Worm (Caenorhabditis elegans) whole organism, L4 larva: ENCODE data around the gene enri-1.

ENCODE experiments used
- D1046.2 ChIP-seq: fragments of 200-800 bp; sonication (Bioruptor generic); IDR thresholded peaks from 2 replicates; pipeline ENCODE4 v1.3.6; 2022; ENCODE audit warnings: missing genetic modification characterization, missing compliant biosample characterization
- F49E8.2 ChIP-seq: sonication (generic microtip); optimal IDR thresholded peaks from 2 replicates; lab custom pipeline; 2016; ENCODE audit warnings: missing compliant biosample characterization, mild to moderate bottlenecking, missing genetic modification characterization, borderline replicate concordance
- R02D3.7 ChIP-seq: fragments of 150-350 bp; sonication (generic microtip); optimal IDR thresholded peaks from 3 replicates; lab custom pipeline; 2014; ENCODE audit warnings: missing biosample characterization, missing genetic modification characterization
- T20F7.1 ChIP-seq: fragments of 200-800 bp; sonication (Bioruptor generic); optimal IDR thresholded peaks from 2 replicates; lab custom pipeline; 2018; ENCODE audit warnings: mild to moderate bottlenecking, missing genetic modification characterization, missing compliant biosample characterization
- T26A8.4 ChIP-seq: fragments of 200-800 bp; sonication (Bioruptor generic); IDR thresholded peaks from 2 replicates; pipeline ENCODE4 v1.3.6; 2022; ENCODE audit warnings: missing genetic modification characterization, missing compliant biosample characterization
- Y105C5A.15 ChIP-seq: fragments of 200-800 bp; sonication (Bioruptor generic); IDR thresholded peaks from 2 replicates; pipeline ENCODE4 v1.3.6; 2022; ENCODE audit warnings: missing genetic modification characterization, missing compliant biosample characterization
- Y48G9A.11 ChIP-seq: fragments of 200-800 bp; sonication (Bioruptor generic); IDR thresholded peaks from 2 replicates; pipeline ENCODE4 v1.3.6; 2022; ENCODE audit warnings: missing genetic modification reagents, missing genetic modification characterization, missing compliant biosample characterization
- Y5F2A.4 ChIP-seq: fragments of 200-800 bp; sonication (Bioruptor generic); optimal IDR thresholded peaks from 2 replicates; lab custom pipeline; 2018; ENCODE audit warnings: mild to moderate bottlenecking, missing genetic modification characterization, missing compliant biosample characterization
- Y75B8A.6 ChIP-seq: fragments of 200-800 bp; sonication (Bioruptor generic); IDR thresholded peaks from 2 replicates; pipeline ENCODE4 v1.3.6; 2022; ENCODE audit warnings: missing genetic modification reagents, missing genetic modification characterization, missing compliant biosample characterization
- aly-2 ChIP-seq: sonication (generic microtip); optimal IDR thresholded peaks from 2 replicates; lab custom pipeline; 2018; ENCODE audit warnings: missing biosample characterization, missing genetic modification characterization
- ama-1 ChIP-seq: fragments of 150-350 bp; optimal IDR thresholded peaks from 2 replicates; lab custom pipeline; 2014; ENCODE audit warnings: inconsistent platforms, mixed read lengths
- arid-1 ChIP-seq: fragments of 200-800 bp; sonication (Bioruptor generic); conservative IDR thresholded peaks from 2 replicates; pipeline ENCODE4 v1.3.6; 2022; ENCODE audit warnings: missing genetic modification reagents, missing genetic modification characterization, missing compliant biosample characterization
- attf-4 ChIP-seq: sonication (generic microtip); optimal IDR thresholded peaks from 3 replicates; lab custom pipeline; 2017; ENCODE audit warnings: missing biosample characterization, missing genetic modification characterization
- ceh-20 ChIP-seq: fragments of 200-800 bp; sonication (Bioruptor generic); IDR thresholded peaks from 2 replicates; pipeline ENCODE4 v1.3.6; 2022; ENCODE audit warnings: missing genetic modification reagents, missing genetic modification characterization, missing compliant biosample characterization
- ceh-44 ChIP-seq: fragments of 200-800 bp; sonication (Bioruptor generic); IDR thresholded peaks from 2 replicates; pipeline ENCODE4 v1.3.6; 2022; ENCODE audit warnings: missing genetic modification reagents, missing genetic modification characterization, missing compliant biosample characterization
- ceh-62 ChIP-seq: sonication (generic microtip); optimal IDR thresholded peaks from 2 replicates; lab custom pipeline; 2017; ENCODE audit warnings: missing biosample characterization, missing genetic modification characterization
- ceh-82 ChIP-seq: sonication (generic microtip); optimal IDR thresholded peaks from 2 replicates; lab custom pipeline; 2017; ENCODE audit warnings: missing biosample characterization, missing genetic modification characterization
- ces-1 ChIP-seq: fragments of 150-350 bp; sonication (generic microtip); optimal IDR thresholded peaks from 4 replicates; lab custom pipeline; 2014; ENCODE audit warnings: missing biosample characterization, missing genetic modification reagents, missing genetic modification characterization
- daf-8 ChIP-seq: fragments of 200-800 bp; sonication (Bioruptor generic); IDR thresholded peaks from 2 replicates; pipeline ENCODE4 v1.3.6; 2022; ENCODE audit warnings: missing genetic modification characterization, missing compliant biosample characterization
- dmd-6 ChIP-seq: fragments of 200-800 bp; sonication (Bioruptor generic); IDR thresholded peaks from 2 replicates; pipeline ENCODE4 v1.3.6; 2022; ENCODE audit warnings: missing genetic modification reagents, missing genetic modification characterization, missing compliant biosample characterization
- dmd-8 ChIP-seq: fragments of 200-800 bp; sonication (Bioruptor generic); IDR thresholded peaks from 2 replicates; pipeline ENCODE4 v1.3.6; 2022; ENCODE audit warnings: missing genetic modification characterization, missing compliant biosample characterization
- dpl-1 ChIP-seq: fragments of 150-350 bp; optimal IDR thresholded peaks from 2 replicates; lab custom pipeline; 2014; ENCODE audit warnings: missing biosample characterization, missing genetic modification reagents, missing genetic modification characterization
- egl-27 ChIP-seq: sonication (generic microtip); optimal IDR thresholded peaks from 3 replicates; lab custom pipeline; 2017; ENCODE audit warnings: missing biosample characterization, missing genetic modification reagents, missing genetic modification characterization
- gei-8 ChIP-seq: fragments of 200-800 bp; sonication (Bioruptor generic); optimal IDR thresholded peaks from 2 replicates; lab custom pipeline; 2018; ENCODE audit warnings: mild to moderate bottlenecking, missing genetic modification characterization, missing compliant biosample characterization
- hif-1 ChIP-seq, 2 experiments: sonication (generic microtip); optimal IDR thresholded peaks; 2 replicates each; lab custom pipeline; 2016 to 2017; ENCODE audit warnings: missing compliant biosample characterization in 2 of 2, missing genetic modification characterization in 2 of 2, missing genetic modification reagents in 2 of 2, missing genotype in 2 of 2, mild to moderate bottlenecking in 1 of 2
- hlh-30 ChIP-seq: sonication (generic microtip); optimal IDR thresholded peaks from 2 replicates; lab custom pipeline; 2017; ENCODE audit warnings: antibody characterized with exemption, mild to moderate bottlenecking, missing genetic modification characterization, missing compliant biosample characterization; ENCODE audit not compliant: insufficient read depth
- lin-13 ChIP-seq: fragments of 150-350 bp; optimal IDR thresholded peaks from 2 replicates; lab custom pipeline; 2014; ENCODE audit warnings: missing biosample characterization, missing genetic modification reagents, missing genetic modification characterization
- lin-15B ChIP-seq: fragments of 150-350 bp; sonication (generic microtip); optimal IDR thresholded peaks from 3 replicates; lab custom pipeline; 2014; ENCODE audit warnings: missing biosample characterization, missing genetic modification characterization
- lin-29 ChIP-seq: fragments of 200-800 bp; sonication (Bioruptor generic); IDR thresholded peaks from 2 replicates; pipeline ENCODE4 v1.3.6; 2022; ENCODE audit warnings: missing genetic modification reagents, missing genetic modification characterization, missing compliant biosample characterization
- lsy-2 ChIP-seq, 2 experiments: fragments of 150-350 bp in 1 of 2; sonication (generic microtip) in 1 of 2; optimal IDR thresholded peaks; 2 replicates each; lab custom pipeline; 2014 to 2017; ENCODE audit warnings: missing biosample characterization in 2 of 2, missing genetic modification characterization in 2 of 2
- madf-5 ChIP-seq, 2 experiments: fragments of 200-800 bp; sonication (Bioruptor generic); IDR thresholded peaks; 2 replicates each; pipeline ENCODE4 v1.3.6; 2022; ENCODE audit warnings: missing compliant biosample characterization in 2 of 2, missing genetic modification characterization in 2 of 2
- madf-9 ChIP-seq: fragments of 200-800 bp; sonication (Bioruptor generic); conservative IDR thresholded peaks from 2 replicates; pipeline ENCODE4 v1.3.6; 2022; ENCODE audit warnings: missing genetic modification reagents, missing genetic modification characterization, missing compliant biosample characterization
- mdt-29 ChIP-seq: fragments of 200-800 bp; sonication (Bioruptor generic); IDR thresholded peaks from 2 replicates; pipeline ENCODE4 v1.3.6; 2022; ENCODE audit warnings: missing genetic modification reagents, missing genetic modification characterization, missing compliant biosample characterization
- mes-2 ChIP-seq: sonication (generic microtip); optimal IDR thresholded peaks from 2 replicates; lab custom pipeline; 2016; ENCODE audit warnings: missing genotype, mild to moderate bottlenecking, missing genetic modification characterization, missing compliant biosample characterization; ENCODE audit not compliant: poor library complexity, severe bottlenecking
- mxl-3 ChIP-seq: fragments of 200-800 bp; sonication (Bioruptor generic); optimal IDR thresholded peaks from 2 replicates; lab custom pipeline; 2018; ENCODE audit warnings: mild to moderate bottlenecking, missing genetic modification characterization, missing compliant biosample characterization
- nhr-11 ChIP-seq: fragments of 150-350 bp; optimal IDR thresholded peaks from 2 replicates; lab custom pipeline; 2014; ENCODE audit warnings: missing biosample characterization, missing genetic modification characterization
- nhr-111 ChIP-seq: fragments of 200-800 bp; sonication (Bioruptor generic); optimal IDR thresholded peaks from 2 replicates; lab custom pipeline; 2018; ENCODE audit warnings: mild to moderate bottlenecking, missing genetic modification characterization, missing compliant biosample characterization
- nhr-25 ChIP-seq: sonication (generic microtip); optimal IDR thresholded peaks from 2 replicates; lab custom pipeline; 2017; ENCODE audit warnings: missing genetic modification characterization, mild to moderate bottlenecking, missing compliant biosample characterization, antibody characterized with exemption, moderate library complexity, borderline replicate concordance; ENCODE audit not compliant: insufficient read depth
- nhr-28 ChIP-seq: fragments of 150-350 bp; optimal IDR thresholded peaks from 2 replicates; lab custom pipeline; 2014; ENCODE audit warnings: missing biosample characterization, missing genetic modification characterization
- nhr-6 ChIP-seq: fragments of 150-350 bp; optimal IDR thresholded peaks from 2 replicates; lab custom pipeline; 2014; ENCODE audit warnings: missing biosample characterization, missing genetic modification characterization
- nhr-76 ChIP-seq: fragments of 150-350 bp; optimal IDR thresholded peaks from 2 replicates; lab custom pipeline; 2014; ENCODE audit warnings: missing biosample characterization, missing genetic modification characterization
- nhr-77 ChIP-seq: fragments of 150-350 bp; optimal IDR thresholded peaks from 2 replicates; lab custom pipeline; 2014; ENCODE audit warnings: missing biosample characterization, missing genetic modification characterization
- sdz-12 ChIP-seq: fragments of 200-800 bp; sonication (Bioruptor generic); optimal IDR thresholded peaks from 2 replicates; lab custom pipeline; 2018; ENCODE audit warnings: mild to moderate bottlenecking, missing genetic modification characterization, missing compliant biosample characterization
- spr-1 ChIP-seq: sonication (generic microtip); optimal IDR thresholded peaks from 2 replicates; lab custom pipeline; 2016; ENCODE audit warnings: mild to moderate bottlenecking, missing genetic modification characterization, missing compliant biosample characterization
- spr-3 ChIP-seq: fragments of 200-800 bp; sonication (Bioruptor generic); optimal IDR thresholded peaks from 2 replicates; lab custom pipeline; 2018; ENCODE audit warnings: mild to moderate bottlenecking, missing genetic modification characterization, missing compliant biosample characterization
- tra-1 ChIP-seq: fragments of 200-800 bp; sonication (Bioruptor generic); IDR thresholded peaks from 2 replicates; pipeline ENCODE4 v1.3.6; 2022; ENCODE audit warnings: missing genetic modification reagents, missing genetic modification characterization, missing compliant biosample characterization
- unc-39 ChIP-seq: sonication (generic microtip); optimal IDR thresholded peaks from 2 replicates; lab custom pipeline; 2017; ENCODE audit warnings: missing biosample characterization, missing genetic modification characterization
- vab-7 ChIP-seq: fragments of 200-800 bp; sonication (Bioruptor generic); IDR thresholded peaks from 2 replicates; pipeline ENCODE4 v1.3.6; 2022; ENCODE audit warnings: missing genetic modification reagents, missing genetic modification characterization, missing compliant biosample characterization
- zag-1 ChIP-seq: fragments of 150-350 bp; optimal IDR thresholded peaks from 2 replicates; lab custom pipeline; 2014; ENCODE audit warnings: missing biosample characterization, missing genetic modification characterization
- zip-2 ChIP-seq: fragments of 150-350 bp; optimal IDR thresholded peaks from 2 replicates; lab custom pipeline; 2014; ENCODE audit warnings: missing biosample characterization, missing genetic modification characterization
- ztf-11 ChIP-seq: fragments of 150-350 bp; optimal IDR thresholded peaks from 2 replicates; lab custom pipeline; 2014; ENCODE audit warnings: missing biosample characterization, missing genetic modification characterization

enri-1 gene

ce11 chrII:2342004-2342479 is 627 bp upstream of the enri-1 start, which contains the start of gene F43C11.6 (continued):
- TF ChIP-seq ceh-44 = no peak
- TF ChIP-seq lin-13 (GFP tag; lab: Kevin White, UChicago) = no peak
- peak; percentile 67 for TF ChIP-seq Y48G9A.11
- TF ChIP-seq zag-1 = no peak
- TF ChIP-seq nhr-111 (GFP tag; lab: Kevin White, UChicago) = no peak
- no peak for TF ChIP-seq nhr-25 (tag; lab: Kevin White, UChicago)
- TF ChIP-seq nhr-11 (tag; lab: Kevin White, UChicago) = no peak
- TF ChIP-seq gei-8 (GFP tag; lab: Kevin White, UChicago) = no peak
- no peak for TF ChIP-seq mdt-29 (GFP tag; lab: Robert Waterston, UW)
- TF ChIP-seq mxl-3 (GFP tag; lab: Kevin White, UChicago) = no peak
- peak; percentile 94 for TF ChIP-seq T20F7.1
- TF ChIP-seq ama-1 (lab: Kevin White, UChicago) = no peak
- no peak for TF ChIP-seq nhr-28 (tag; lab: Kevin White, UChicago)
- TF ChIP-seq daf-8 (GFP tag; lab: Robert Waterston, UW) = no peak
- no peak for TF ChIP-seq ceh-20 (GFP tag; lab: Robert Waterston, UW)
- no peak for TF ChIP-seq madf-9 (GFP tag; lab: Robert Waterston, UW)
- no peak for TF ChIP-seq ces-1 (GFP tag; lab: Kevin White, UChicago)
- TF ChIP-seq dmd-8 = no peak
- TF ChIP-seq T26A8.4 = no peak
- TF ChIP-seq nhr-76 (tag; lab: Kevin White, UChicago) = no peak
- no peak for TF ChIP-seq spr-3 (GFP tag; lab: Kevin White, UChicago)
- no peak for TF ChIP-seq F49E8.2 (tag; lab: Kevin White, UChicago)
- no peak for TF ChIP-seq sdz-12
- TF ChIP-seq spr-1 (tag; lab: Kevin White, UChicago) = no peak
- no peak for TF ChIP-seq nhr-6 (tag; lab: Kevin White, UChicago)
- no peak for TF ChIP-seq lin-15B (tag; lab: Kevin White, UChicago)
- no peak for TF ChIP-seq ztf-11 (tag; lab: Kevin White, UChicago)
- TF ChIP-seq arid-1 (GFP tag; lab: Robert Waterston, UW) = no peak
- TF ChIP-seq lsy-2 (tag; optimal IDR thresholded peaks at IDR 0.05; lab: Kevin White, UChicago) = no peak
- no peak for TF ChIP-seq Y75B8A.6 (GFP tag; lab: Robert Waterston, UW)
- no peak for TF ChIP-seq ceh-62
- peak; percentile 38 for TF ChIP-seq dpl-1 (GFP tag; lab: Kevin White, UChicago)
- TF ChIP-seq unc-39 (tag; lab: Kevin White, UChicago) = no peak
- TF ChIP-seq Y105C5A.15 (GFP tag; lab: Robert Waterston, UW) = no peak
- TF ChIP-seq Y5F2A.4 = no peak
- TF ChIP-seq hlh-30 (tag; lab: Kevin White, UChicago) = peak; percentile 59
- TF ChIP-seq aly-2 (tag; lab: Kevin White, UChicago) = no peak
- no peak for TF ChIP-seq mes-2 (tag; lab: Kevin White, UChicago)
- TF ChIP-seq ceh-82 = no peak
- TF ChIP-seq dmd-6 = no peak
- peak; percentile 21 for TF ChIP-seq nhr-77 (tag; lab: Kevin White, UChicago)
- TF ChIP-seq madf-5 (GFP tag; IDR thresholded peaks at IDR 0.05; lab: Robert Waterston, UW) = no peak
- no peak for TF ChIP-seq lin-29 (GFP tag; lab: Robert Waterston, UW)
- no peak for TF ChIP-seq zip-2 (tag; lab: Kevin White, UChicago)
- peak; percentile 67 for TF ChIP-seq R02D3.7 (tag; lab: Kevin White, UChicago)
- no peak for TF ChIP-seq attf-4 (tag; lab: Kevin White, UChicago)
- no peak for TF ChIP-seq tra-1 (GFP tag; lab: Robert Waterston, UW)
- no peak for TF ChIP-seq D1046.2 (GFP tag; lab: Robert Waterston, UW)
- TF ChIP-seq egl-27 (tag; lab: Kevin White, UChicago) = no peak
- no peak for TF ChIP-seq hif-1 (tag; optimal IDR thresholded peaks at IDR 0.05; lab: Kevin White, UChicago)
- TF ChIP-seq vab-7 (GFP tag; lab: Robert Waterston, UW) = no peak
